Worm (Caenorhabditis elegans): ENCODE measurements around the gene ckr-2.

ckr-2 gene

ce11 chrIII:2008334-2008733 lies 13.1 kb downstream of the ckr-2 start:
- TF ChIP-seq unc-39 (tag; optimal IDR thresholded peaks at IDR 0.05) (no peak), mls-2 (tag; optimal IDR thresholded peaks at IDR 0.05) (no peak)

- no peak for TF ChIP-seq elt-3 (tag; optimal IDR thresholded peaks at IDR 0.05)
- no peak for TF ChIP-seq elt-1 (tag; optimal IDR thresholded peaks at IDR 0.05; ENCODE audit: borderline replicate concordance, insufficient read depth)
- no peak for TF ChIP-seq flh-1 (GFP tag; optimal IDR thresholded peaks at IDR 0.05)
Measured at ce11 chrIII:2006937-2007336, 14.5 kb downstream of the ckr-2 start.

ce11 chrIII:2005729-2006128 lies 15.7 kb downstream of the ckr-2 start, which contains the start of gene Y39A3B.1:
TSS of gene Y39A3B.1 (plus strand) at chrIII:2006029.
- TF ChIP-seq nhr-2 (tag; optimal IDR thresholded peaks at IDR 0.05) (no peak), mls-2 (tag; optimal IDR thresholded peaks at IDR 0.05) (no peak), blmp-1 (tag; optimal IDR thresholded peaks at IDR 0.05) (no peak), lsy-2 (tag; optimal IDR thresholded peaks at IDR 0.05) (no peak), lin-32 (GFP tag; optimal IDR thresholded peaks at IDR 0.05) (no peak), mep-1 (tag; optimal IDR thresholded peaks at IDR 0.05) (no peak), cnd-1 (tag; optimal IDR thresholded peaks at IDR 0.05) (no peak), lin-13 (tag; optimal IDR thresholded peaks at IDR 0.05) (no peak), flh-1 (GFP tag; optimal IDR thresholded peaks at IDR 0.05) (no peak), nhr-28 (tag; optimal IDR thresholded peaks at IDR 0.05) (no peak)

ce11 chrIII:2001210-2001609 lies 20.2 kb downstream of the ckr-2 start:
- TF ChIP-seq ceh-43 (GFP tag; optimal IDR thresholded peaks at IDR 0.05) (no peak), nhr-2 (tag; optimal IDR thresholded peaks at IDR 0.05) (no peak), M03D4.4 (tag; optimal IDR thresholded peaks at IDR 0.05) (no peak), sem-2 (GFP tag; optimal IDR thresholded peaks at IDR 0.05) (no peak), unc-62 (GFP tag; optimal IDR thresholded peaks at IDR 0.05) (no peak), hlh-1 (tag; optimal IDR thresholded peaks at IDR 0.05) (no peak), nhr-28 (tag; optimal IDR thresholded peaks at IDR 0.05) (no peak), flh-1 (GFP tag; optimal IDR thresholded peaks at IDR 0.05) (no peak), elt-1 (tag; optimal IDR thresholded peaks at IDR 0.05; ENCODE audit: borderline replicate concordance, insufficient read depth) (no peak)

- no peak for TF ChIP-seq ceh-43 (GFP tag; optimal IDR thresholded peaks at IDR 0.05)
- TF ChIP-seq nhr-2 (tag; optimal IDR thresholded peaks at IDR 0.05): no peak
- TF ChIP-seq cnd-1 (tag; optimal IDR thresholded peaks at IDR 0.05): no peak
- no peak for TF ChIP-seq ceh-83 (GFP tag; optimal IDR thresholded peaks at IDR 0.05)
- no peak for TF ChIP-seq zip-8 (tag; optimal IDR thresholded peaks at IDR 0.05)
- no peak for TF ChIP-seq pha-4 (tag; optimal IDR thresholded peaks at IDR 0.05)
- TF ChIP-seq hlh-1 (tag; optimal IDR thresholded peaks at IDR 0.05): no peak
- TF ChIP-seq lin-32 (GFP tag; optimal IDR thresholded peaks at IDR 0.05): no peak
- TF ChIP-seq drap-1 (GFP tag; optimal IDR thresholded peaks at IDR 0.05): no peak
- TF ChIP-seq unc-120 (tag; optimal IDR thresholded peaks at IDR 0.05; ENCODE audit: poor library complexity, severe bottlenecking): no peak
- TF ChIP-seq nhr-12 (tag; optimal IDR thresholded peaks at IDR 0.05): no peak
- TF ChIP-seq unc-62 (GFP tag; optimal IDR thresholded peaks at IDR 0.05): no peak
- TF ChIP-seq nhr-76 (tag; optimal IDR thresholded peaks at IDR 0.05): no peak
- no peak for TF ChIP-seq flh-1 (GFP tag; optimal IDR thresholded peaks at IDR 0.05)
- TF ChIP-seq sptf-1 (tag; optimal IDR thresholded peaks at IDR 0.05): no peak
- no peak for TF ChIP-seq snpc-4 (tag; optimal IDR thresholded peaks at IDR 0.05)
- no peak for TF ChIP-seq elt-3 (tag; optimal IDR thresholded peaks at IDR 0.05)
- TF ChIP-seq ztf-11 (tag; optimal IDR thresholded peaks at IDR 0.05): no peak
- no peak for TF ChIP-seq ces-1 (GFP tag; optimal IDR thresholded peaks at IDR 0.05)
- no peak for TF ChIP-seq bed-3 (GFP tag; optimal IDR thresholded peaks at IDR 0.05)
Measured at ce11 chrIII:1997569-1997968, 23.8 kb downstream of the ckr-2 start, which contains the start of gene lgc-42. TSS of gene lgc-42 (plus strand) at chrIII:1997869.

ce11 chrIII:1989940-1990339 lies 31.5 kb downstream of the ckr-2 start:
- TF ChIP-seq mep-1 (tag; optimal IDR thresholded peaks at IDR 0.05): no peak
- TF ChIP-seq elt-3 (tag; optimal IDR thresholded peaks at IDR 0.05): no peak
- no peak for TF ChIP-seq unc-120 (tag; optimal IDR thresholded peaks at IDR 0.05; ENCODE audit: poor library complexity, severe bottlenecking)
- no peak for TF ChIP-seq mab-5 (tag; optimal IDR thresholded peaks at IDR 0.05)
- TF ChIP-seq nhr-76 (tag; optimal IDR thresholded peaks at IDR 0.05): no peak
- TF ChIP-seq ham-2 (GFP tag; optimal IDR thresholded peaks at IDR 0.05): no peak
- TF ChIP-seq bed-3 (GFP tag; optimal IDR thresholded peaks at IDR 0.05): no peak
- TF ChIP-seq sem-2 (GFP tag; optimal IDR thresholded peaks at IDR 0.05): no peak
- no peak for TF ChIP-seq M03D4.4 (tag; optimal IDR thresholded peaks at IDR 0.05)
- TF ChIP-seq nhr-2 (tag; optimal IDR thresholded peaks at IDR 0.05): no peak
- no peak for TF ChIP-seq unc-62 (GFP tag; optimal IDR thresholded peaks at IDR 0.05)

Measured in whole organism, mixed stage, embryonic.